Worm (Caenorhabditis elegans) whole organism, L3 larva: ENCODE results near the gene ugt-35.

Experiments
- R02D3.7 ChIP-seq: fragments of 150-350 bp; optimal IDR thresholded peaks from 2 replicates; lab custom pipeline; 2014; ENCODE audit warnings: missing biosample characterization, missing genetic modification characterization
- ZK546.5 ChIP-seq: sonication (generic microtip); optimal IDR thresholded peaks from 2 replicates; lab custom pipeline; 2017; ENCODE audit warnings: missing biosample characterization, missing genetic modification characterization
- ama-1 ChIP-seq: fragments of 150-350 bp; optimal IDR thresholded peaks from 2 replicates; lab custom pipeline; 2018
- nhr-237 ChIP-seq: fragments of 150-350 bp; optimal IDR thresholded peaks from 2 replicates; lab custom pipeline; 2014; ENCODE audit warnings: missing biosample characterization, missing genetic modification characterization
- nhr-67 ChIP-seq: fragments of 150-350 bp; optimal IDR thresholded peaks from 2 replicates; lab custom pipeline; 2014; ENCODE audit warnings: missing biosample characterization, missing genetic modification characterization
- nhr-76 ChIP-seq: fragments of 150-350 bp; sonication (generic microtip); optimal IDR thresholded peaks from 5 replicates; lab custom pipeline; 2014; ENCODE audit warnings: missing biosample characterization, missing genetic modification characterization
- nhr-77 ChIP-seq: fragments of 150-350 bp; optimal IDR thresholded peaks from 2 replicates; lab custom pipeline; 2014; ENCODE audit warnings: missing biosample characterization, missing genetic modification characterization
- pha-4 ChIP-seq: fragments of 150-350 bp; optimal IDR thresholded peaks from 2 replicates; lab custom pipeline; 2014; ENCODE audit warnings: missing biosample characterization, missing genetic modification reagents, missing genetic modification characterization
- skn-1 ChIP-seq: fragments of 150-350 bp; optimal IDR thresholded peaks from 2 replicates; lab custom pipeline; 2014; ENCODE audit warnings: missing biosample characterization, missing genetic modification characterization
- snpc-4 ChIP-seq: fragments of 150-350 bp; optimal IDR thresholded peaks from 2 replicates; lab custom pipeline; 2014; ENCODE audit warnings: missing biosample characterization, missing genetic modification characterization
- unc-39 ChIP-seq: sonication (generic microtip); optimal IDR thresholded peaks from 4 replicates; lab custom pipeline; 2017; ENCODE audit warnings: missing biosample characterization, missing genetic modification characterization
- zag-1 ChIP-seq: fragments of 150-350 bp; optimal IDR thresholded peaks from 2 replicates; lab custom pipeline; 2014; ENCODE audit warnings: missing biosample characterization, missing genetic modification characterization
- ztf-4 ChIP-seq: fragments of 150-350 bp; optimal IDR thresholded peaks from 2 replicates; lab custom pipeline; 2014; ENCODE audit warnings: missing biosample characterization, missing genetic modification characterization

DNA sequence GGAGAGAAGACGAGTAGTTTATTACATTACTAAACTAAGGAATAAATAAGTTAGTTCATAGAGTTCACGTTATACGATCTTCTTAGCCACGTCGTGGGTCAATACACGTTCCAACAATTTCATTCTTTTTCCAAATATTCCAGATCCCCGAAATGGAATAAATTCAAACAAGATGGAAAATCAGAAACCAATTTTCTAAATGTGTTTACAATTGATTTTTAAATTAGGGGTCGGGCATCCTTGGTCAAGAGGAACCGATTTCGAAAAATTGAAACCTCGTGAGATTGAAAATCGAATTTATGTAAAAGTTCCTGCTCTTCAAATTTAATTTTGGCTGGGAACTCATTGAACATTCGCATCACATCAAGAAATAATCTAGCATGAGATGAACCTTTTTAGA, 30.7 kb upstream of the ugt-35 start:
- no peak for TF ChIP-seq unc-39
- no peak for TF ChIP-seq R02D3.7
- TF ChIP-seq nhr-237 (tag; lab: Kevin White, UChicago) = no peak
- no peak for TF ChIP-seq skn-1 (tag; lab: Kevin White, UChicago)
- TF ChIP-seq snpc-4 (tag; lab: Kevin White, UChicago) = no peak
- TF ChIP-seq nhr-77 = no peak
- TF ChIP-seq zag-1 (tag; lab: Kevin White, UChicago) = no peak
- no peak for TF ChIP-seq ztf-4 (tag; lab: Kevin White, UChicago)
- TF ChIP-seq nhr-76 (tag; lab: Kevin White, UChicago) = no peak
- TF ChIP-seq nhr-67 (tag; lab: Kevin White, UChicago) = no peak
- TF ChIP-seq ama-1 (lab: Kevin White, UChicago) = no peak
- TF ChIP-seq pha-4 (tag; lab: Kevin White, UChicago) = no peak
- no peak for TF ChIP-seq ZK546.5 (tag; lab: Kevin White, UChicago)
